Fruit fly (Drosophila melanogaster) whole organism: ENCODE data around the gene CG15211.

Experiments used
- CG8478 ChIP-seq: fragments of >200 bp; optimal IDR thresholded peaks from 2 replicates; lab custom pipeline; 2018; ENCODE audit warnings: inconsistent platforms
- Dll ChIP-seq: fragments of >200 bp; optimal IDR thresholded peaks from 2 replicates; lab custom pipeline; 2017
- EcR ChIP-seq, 2 experiments: fragments of >200 bp; optimal IDR thresholded peaks; 2 replicates each; lab custom pipeline; 2017; ENCODE audit warnings: missing biosample characterization in 2 of 2, missing genetic modification characterization in 2 of 2, missing genetic modification reagents in 2 of 2
- pan ChIP-seq: fragments of >200 bp; optimal IDR thresholded peaks from 2 replicates; lab custom pipeline; 2017
- psq ChIP-seq: fragments of >200 bp; optimal IDR thresholded peaks from 2 replicates; lab custom pipeline; 2017
- usp ChIP-seq: fragments of >200 bp; optimal IDR thresholded peaks from 2 replicates; lab custom pipeline; 2017; ENCODE audit warnings: missing biosample characterization, missing genetic modification characterization, mixed read lengths

dm6 chrX:10767350-10768005 is 4.9 kb upstream of the CG15211 start:
- TF ChIP-seq Dll (no peak), CG8478 (peak; percentile 61), EcR (GFP tag; optimal IDR thresholded peaks at IDR 0.05; lab: Kevin White, UChicago) (no peak), psq (lab: Kevin White, UChicago) (no peak), usp (GFP tag; lab: Kevin White, UChicago) (no peak), pan (lab: Kevin White, UChicago) (no peak)
